Worm (Caenorhabditis elegans) whole organism, L4 larva: ENCODE results near the gene crld-1.

ENCODE experiments used
- ama-1 ChIP-seq: fragments of 150-350 bp; optimal IDR thresholded peaks from 2 replicates; lab custom pipeline; 2014; ENCODE audit warnings: inconsistent platforms, mixed read lengths
- ceh-82 ChIP-seq: sonication (generic microtip); optimal IDR thresholded peaks from 2 replicates; lab custom pipeline; 2017; ENCODE audit warnings: missing biosample characterization, missing genetic modification characterization
- dve-1 ChIP-seq: sonication (generic microtip); optimal IDR thresholded peaks from 2 replicates; lab custom pipeline; 2017; ENCODE audit warnings: antibody characterized with exemption, mild to moderate bottlenecking, missing genetic modification characterization, missing compliant biosample characterization; ENCODE audit not compliant: insufficient read depth
- nhr-11 ChIP-seq: fragments of 150-350 bp; optimal IDR thresholded peaks from 2 replicates; lab custom pipeline; 2014; ENCODE audit warnings: missing biosample characterization, missing genetic modification characterization
- nhr-41 ChIP-seq: fragments of 200-800 bp; sonication (Bioruptor generic); IDR thresholded peaks from 2 replicates; pipeline ENCODE4 v1.3.6; 2022; ENCODE audit warnings: missing genetic modification reagents, missing genetic modification characterization, missing compliant biosample characterization
- saeg-2 ChIP-seq: fragments of 200-800 bp; sonication (Bioruptor generic); IDR thresholded peaks from 2 replicates; pipeline ENCODE4 v1.3.6; 2022; ENCODE audit warnings: missing genetic modification reagents, missing genetic modification characterization, missing compliant biosample characterization

DNA sequence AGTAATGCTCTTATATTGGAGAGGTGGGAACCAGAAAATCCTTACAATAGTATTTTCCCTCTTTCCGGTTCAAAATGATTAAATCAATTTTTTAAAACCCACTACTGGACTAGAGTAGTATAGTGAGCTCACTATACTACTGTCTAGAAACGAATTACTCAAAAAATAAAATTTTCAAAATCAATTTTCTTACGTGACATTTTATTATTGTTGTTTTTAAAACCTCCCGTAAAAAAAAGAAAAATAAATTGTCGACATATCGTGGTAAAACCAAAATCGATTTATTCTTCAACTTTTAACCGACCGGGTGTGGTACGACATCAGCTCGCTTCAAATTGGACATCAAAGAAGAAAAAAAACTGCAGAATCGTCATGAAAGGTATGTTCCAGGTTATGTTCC is 35.2 kb upstream of the crld-1 start, which contains the start of gene F58D2.2:
- no peak for TF ChIP-seq ama-1
- no peak for TF ChIP-seq ceh-82
- TF ChIP-seq dve-1, result no peak
- TF ChIP-seq saeg-2 (GFP tag; lab: Robert Waterston, UW), result no peak
- no peak for TF ChIP-seq nhr-41 (GFP tag; lab: Robert Waterston, UW)
- no peak for TF ChIP-seq nhr-11 (tag; lab: Kevin White, UChicago)
